Fruit fly (Drosophila melanogaster) whole organism, prepupa: Measurements from ENCODE around the gene mub.

Source experiments
- Blimp-1 ChIP-seq: fragments of 200-800 bp; sonication (Bioruptor generic); optimal IDR thresholded peaks from 3 replicates; lab custom pipeline; 2017; ENCODE audit warnings: missing biosample characterization, missing genetic modification characterization, mild to moderate bottlenecking, moderate library complexity, missing genetic modification reagents
- CG10631 ChIP-seq: fragments of 200-800 bp; sonication (Bioruptor generic); optimal IDR thresholded peaks from 2 replicates; lab custom pipeline; 2016; ENCODE audit warnings: missing biosample characterization, missing genetic modification characterization
- CG10669 ChIP-seq: fragments of 200-800 bp; sonication (Bioruptor generic); optimal IDR thresholded peaks from 3 replicates; lab custom pipeline; 2018; ENCODE audit warnings: missing biosample characterization, mild to moderate bottlenecking, missing genetic modification characterization, moderate library complexity
- CG11294 ChIP-seq: fragments of 200-800 bp; sonication (Bioruptor generic); IDR thresholded peaks from 2 replicates; pipeline ENCODE4 v1.3.6; 2022; ENCODE audit warnings: missing biosample characterization, missing genetic modification characterization
- CG11762 ChIP-seq: fragments of 200-800 bp; sonication (Bioruptor generic); optimal IDR thresholded peaks from 3 replicates; lab custom pipeline; 2016; ENCODE audit warnings: missing biosample characterization, missing genetic modification characterization; ENCODE audit not compliant: insufficient read depth
- CG1621 ChIP-seq: fragments of 200-800 bp; sonication (Bioruptor generic); optimal IDR thresholded peaks from 3 replicates; lab custom pipeline; 2018; ENCODE audit warnings: missing biosample characterization, mild to moderate bottlenecking, missing genetic modification characterization
- CG3032 ChIP-seq: fragments of 200-800 bp; optimal IDR thresholded peaks from 2 replicates; lab custom pipeline; 2019; ENCODE audit warnings: missing biosample characterization, mild to moderate bottlenecking, missing genetic modification characterization, moderate library complexity
- CG31627 ChIP-seq: fragments of 200-800 bp; sonication (Bioruptor generic); optimal IDR thresholded peaks from 3 replicates; lab custom pipeline; 2016; ENCODE audit warnings: missing biosample characterization, missing genetic modification characterization
- CG32006 ChIP-seq: fragments of 200-800 bp; sonication (Bioruptor generic); optimal IDR thresholded peaks from 3 replicates; lab custom pipeline; 2017; ENCODE audit warnings: missing biosample characterization, mild to moderate bottlenecking, missing genetic modification characterization
- CG34406 ChIP-seq: fragments of 200-800 bp; sonication (Bioruptor generic); optimal IDR thresholded peaks from 3 replicates; lab custom pipeline; 2016; ENCODE audit warnings: missing biosample characterization, missing genetic modification characterization
- CG3919 ChIP-seq: fragments of 200-800 bp; sonication (Bioruptor generic); optimal IDR thresholded peaks from 3 replicates; lab custom pipeline; 2016; ENCODE audit warnings: missing biosample characterization, missing genetic modification characterization
- CG4318 ChIP-seq: fragments of 200-800 bp; sonication (Bioruptor generic); optimal IDR thresholded peaks from 3 replicates; lab custom pipeline; 2017; ENCODE audit warnings: missing biosample characterization, mild to moderate bottlenecking, missing genetic modification characterization
- CG6163 ChIP-seq: fragments of 200-800 bp; sonication (Bioruptor generic); IDR thresholded peaks from 3 replicates; pipeline ENCODE4 v1.3.6; 2022; ENCODE audit warnings: missing biosample characterization, missing genetic modification characterization
- CG6792 ChIP-seq: fragments of 200-800 bp; sonication (Bioruptor generic); optimal IDR thresholded peaks from 3 replicates; lab custom pipeline; 2016; ENCODE audit warnings: missing biosample characterization, missing genetic modification characterization
- CG6808 ChIP-seq: fragments of 200-800 bp; sonication (Bioruptor generic); optimal IDR thresholded peaks from 3 replicates; lab custom pipeline; 2017; ENCODE audit warnings: missing biosample characterization, missing genetic modification characterization, mild to moderate bottlenecking, moderate library complexity, missing genetic modification reagents
- CG6854 ChIP-seq: fragments of 200-800 bp; sonication (Bioruptor generic); optimal IDR thresholded peaks from 2 replicates; lab custom pipeline; 2017; ENCODE audit warnings: missing biosample characterization, mild to moderate bottlenecking, missing genetic modification characterization
- Eip75B ChIP-seq: fragments of 200-800 bp; sonication (Bioruptor generic); optimal IDR thresholded peaks from 3 replicates; lab custom pipeline; 2016; ENCODE audit warnings: missing biosample characterization, missing genetic modification characterization
- Eip78C ChIP-seq: fragments of 200-800 bp; sonication (Bioruptor generic); peaks from one replicate; lab custom pipeline; 2016; ENCODE audit warnings: missing biosample characterization, missing genetic modification characterization
- Eip93F ChIP-seq: fragments of 200-800 bp; sonication (Bioruptor generic); optimal IDR thresholded peaks from 2 replicates; lab custom pipeline; 2016; ENCODE audit warnings: missing biosample characterization, mild to moderate bottlenecking, missing genetic modification characterization
- Ets96B ChIP-seq: fragments of 200-800 bp; optimal IDR thresholded peaks from 2 replicates; lab custom pipeline; 2019; ENCODE audit warnings: missing biosample characterization, mild to moderate bottlenecking, missing genetic modification characterization, moderate library complexity
- Gug ChIP-seq: fragments of 200-800 bp; sonication (Bioruptor generic); IDR thresholded peaks from 2 replicates; pipeline ENCODE4 v1.3.6; 2022; ENCODE audit warnings: missing biosample characterization, missing genetic modification characterization
- Hr38 ChIP-seq: sonication (Bioruptor generic); optimal IDR thresholded peaks from 2 replicates; lab custom pipeline; 2016; ENCODE audit warnings: missing biosample characterization, missing genetic modification characterization
- Hr39 ChIP-seq: fragments of 200-800 bp; sonication (Bioruptor generic); optimal IDR thresholded peaks from 2 replicates; lab custom pipeline; 2016; ENCODE audit warnings: missing biosample characterization, missing genetic modification characterization
- Hr4 ChIP-seq: fragments of 200-800 bp; sonication (Bioruptor generic); optimal IDR thresholded peaks from 3 replicates; lab custom pipeline; 2016; ENCODE audit warnings: missing biosample characterization, missing genetic modification characterization
- Lpt ChIP-seq: fragments of 200-800 bp; sonication (Bioruptor generic); optimal IDR thresholded peaks from 3 replicates; lab custom pipeline; 2016; ENCODE audit warnings: missing biosample characterization, missing genetic modification characterization
- Met ChIP-seq: fragments of 200-800 bp; sonication (Bioruptor generic); optimal IDR thresholded peaks from 3 replicates; lab custom pipeline; 2016; ENCODE audit warnings: missing biosample characterization, missing genetic modification characterization
- OdsH ChIP-seq: fragments of 200-800 bp; sonication (Bioruptor generic); optimal IDR thresholded peaks from 3 replicates; lab custom pipeline; 2016; ENCODE audit warnings: missing biosample characterization, missing genetic modification characterization
- Smox ChIP-seq: fragments of 200-800 bp; sonication (Bioruptor generic); optimal IDR thresholded peaks from 3 replicates; lab custom pipeline; 2016; ENCODE audit warnings: missing biosample characterization, missing genetic modification characterization
- Sox102F ChIP-seq: fragments of 200-800 bp; sonication (Bioruptor generic); optimal IDR thresholded peaks from 2 replicates; lab custom pipeline; 2016; ENCODE audit warnings: missing biosample characterization, mild to moderate bottlenecking, missing genetic modification characterization
- Sox14 ChIP-seq: fragments of 200-800 bp; sonication (Bioruptor generic); optimal IDR thresholded peaks from 3 replicates; lab custom pipeline; 2016; ENCODE audit warnings: missing biosample characterization, missing genetic modification characterization
- Sox15 ChIP-seq: fragments of 200-800 bp; sonication (Bioruptor generic); optimal IDR thresholded peaks from 3 replicates; lab custom pipeline; 2016; ENCODE audit warnings: missing biosample characterization, missing genetic modification characterization
- achi ChIP-seq: fragments of 200-800 bp; sonication (Bioruptor generic); optimal IDR thresholded peaks from 3 replicates; lab custom pipeline; 2016; ENCODE audit warnings: missing biosample characterization, missing genetic modification characterization
- cyc ChIP-seq: fragments of 200-800 bp; sonication (Bioruptor generic); optimal IDR thresholded peaks from 3 replicates; lab custom pipeline; 2016; ENCODE audit warnings: missing biosample characterization, missing genetic modification characterization
- dsx ChIP-seq: fragments of 200-800 bp; optimal IDR thresholded peaks from 3 replicates; lab custom pipeline; 2019; ENCODE audit warnings: missing biosample characterization, mild to moderate bottlenecking, missing genetic modification characterization, moderate library complexity; ENCODE audit not compliant: poor library complexity, severe bottlenecking
- eg ChIP-seq: fragments of 200-800 bp; sonication (Bioruptor generic); IDR thresholded peaks from 3 replicates; pipeline ENCODE4 v1.3.6; 2022; ENCODE audit warnings: missing biosample characterization, missing genetic modification characterization
- esn ChIP-seq: fragments of 200-800 bp; sonication (Bioruptor generic); optimal IDR thresholded peaks from 2 replicates; lab custom pipeline; 2016; ENCODE audit warnings: missing biosample characterization, mild to moderate bottlenecking, missing genetic modification characterization, moderate library complexity
- fd59A ChIP-seq: fragments of 200-800 bp; sonication (Bioruptor generic); optimal IDR thresholded peaks from 2 replicates; lab custom pipeline; 2017; ENCODE audit warnings: missing biosample characterization, mild to moderate bottlenecking, missing genetic modification characterization, missing genetic modification reagents
- lz ChIP-seq: fragments of 200-800 bp; sonication (Bioruptor generic); optimal IDR thresholded peaks from 3 replicates; lab custom pipeline; 2016; ENCODE audit warnings: missing biosample characterization, missing genetic modification characterization
- net ChIP-seq: fragments of 200-800 bp; sonication (Bioruptor generic); optimal IDR thresholded peaks from 3 replicates; lab custom pipeline; 2016; ENCODE audit warnings: missing biosample characterization, missing genetic modification characterization
- pdm3 ChIP-seq: fragments of 200-800 bp; sonication (Bioruptor generic); optimal IDR thresholded peaks from 3 replicates; lab custom pipeline; 2016; ENCODE audit warnings: missing biosample characterization, missing genetic modification characterization
- spab ChIP-seq: fragments of 200-800 bp; sonication (Bioruptor generic); optimal IDR thresholded peaks from 2 replicates; lab custom pipeline; 2017; ENCODE audit warnings: missing biosample characterization, mild to moderate bottlenecking, missing genetic modification characterization, missing genetic modification reagents
- ss ChIP-seq, 2 experiments: fragments of 200-800 bp; sonication (Bioruptor generic); optimal IDR thresholded peaks; 2 replicates in 1 of 2; 3 replicates in 1 of 2; lab custom pipeline; 2017 to 2018; ENCODE audit warnings: mild to moderate bottlenecking in 2 of 2, missing biosample characterization in 2 of 2, missing genetic modification characterization in 2 of 2, moderate library complexity in 1 of 2
- svp ChIP-seq: fragments of 200-800 bp; sonication (Bioruptor generic); peaks from one replicate; lab custom pipeline; 2016; ENCODE audit warnings: missing biosample characterization, missing genetic modification characterization
- topi ChIP-seq: fragments of 200-800 bp; sonication (Bioruptor generic); optimal IDR thresholded peaks from 3 replicates; lab custom pipeline; 2016; ENCODE audit warnings: missing biosample characterization, missing genetic modification characterization
- vri ChIP-seq: fragments of 200-800 bp; sonication (Bioruptor generic); optimal IDR thresholded peaks from 3 replicates; lab custom pipeline; 2016; ENCODE audit warnings: missing biosample characterization, mild to moderate bottlenecking, missing genetic modification characterization

mub gene

dm6 chr3L:21880398-21880810, 35.8 kb downstream of the mub start (continued):
- TF ChIP-seq Hr38 (GFP tag; lab: Kevin White, UChicago): peak; percentile 78
- TF ChIP-seq Sox14 (GFP tag; lab: Kevin White, UChicago): peak; percentile 99
- peak; percentile 97 for TF ChIP-seq Gug (GFP tag; lab: Robert Waterston, UW)
- peak; percentile 99 for TF ChIP-seq pdm3 (GFP tag; lab: Kevin White, UChicago)
- TF ChIP-seq esn (GFP tag; lab: Kevin White, UChicago): peak; percentile 99
- peak; percentile 86 for TF ChIP-seq CG4318 (GFP tag; lab: Kevin White, UChicago)
- peak; percentile 99 for TF ChIP-seq Sox102F
- TF ChIP-seq CG6792 (GFP tag; lab: Kevin White, UChicago): peak; percentile 99

- TF ChIP-seq Met (GFP tag; lab: Kevin White, UChicago) (peak; percentile 7), CG34406 (GFP tag; lab: Kevin White, UChicago) (no peak), Eip75B (GFP tag; lab: Kevin White, UChicago) (no peak), Smox (GFP tag; lab: Kevin White, UChicago) (no peak), CG11762 (no peak), Eip78C (GFP tag; lab: Kevin White, UChicago) (peak; percentile 81), Hr4 (peak; percentile 12), svp (GFP tag; lab: Kevin White, UChicago) (peak; percentile 34)
Measured at dm6 chr3L:21882075-21882474, 37.5 kb downstream of the mub start.

dm6 chr3L:21883011-21883618, 38.5 kb downstream of the mub start:
- TF ChIP-seq dsx (GFP tag; lab: Kevin White, UChicago): peak; percentile 97
- no peak for TF ChIP-seq lz
- peak; percentile 52; the same call in 2 of the 3 replicates for TF ChIP-seq CG6163 (GFP tag; lab: Robert Waterston, UW)
- TF ChIP-seq Lpt (GFP tag; lab: Kevin White, UChicago): peak; percentile 36
- TF ChIP-seq svp (GFP tag; lab: Kevin White, UChicago): peak; percentile 84
- TF ChIP-seq, all 60 proteins: peak for 4

- TF ChIP-seq achi (GFP tag; lab: Kevin White, UChicago) (peak; percentile 86), Sox15 (peak; percentile 69), dsx (GFP tag; lab: Kevin White, UChicago) (no peak), CG1621 (peak; percentile 73), OdsH (GFP tag; lab: Kevin White, UChicago) (peak; percentile 89), Ets96B (tag; lab: Kevin White, UChicago) (peak; percentile 86), CG6854 (GFP tag; lab: Kevin White, UChicago) (no peak), CG3032 (peak; percentile 83), vri (GFP tag; lab: Kevin White, UChicago) (peak; percentile 25), CG11294 (GFP tag; lab: Robert Waterston, UW) (peak; percentile 43; the same call in 1 of the 2 replicates), CG3919 (GFP tag; lab: Kevin White, UChicago) (peak; percentile 87), CG6163 (GFP tag; lab: Robert Waterston, UW) (peak; percentile 32; the same call in 1 of the 3 replicates), Blimp-1 (GFP tag; lab: Kevin White, UChicago) (peak; percentile 9), CG6792 (GFP tag; lab: Kevin White, UChicago) (peak; percentile 86), CG31627 (GFP tag; lab: Kevin White, UChicago) (peak; percentile 76), spab (peak; percentile 87), Hr39 (GFP tag; lab: Kevin White, UChicago) (peak; percentile 81), cyc (GFP tag; lab: Kevin White, UChicago) (peak; percentile 69), CG6808 (GFP tag; lab: Kevin White, UChicago) (peak; percentile 89), Gug (GFP tag; lab: Robert Waterston, UW) (0 out of 2 replicates have a peak, but pooled peaks have one; percentile 9), Sox14 (GFP tag; lab: Kevin White, UChicago) (peak; percentile 88), net (GFP tag; lab: Kevin White, UChicago) (peak; percentile 82), topi (GFP tag; lab: Kevin White, UChicago) (peak; percentile 77), CG32006 (peak; percentile 93), ss (GFP tag; optimal IDR thresholded peaks at IDR 0.05; lab: Kevin White, UChicago) (peak; percentile 72 to 79), CG10669 (GFP tag; lab: Kevin White, UChicago) (peak; percentile 76), fd59A (peak; percentile 88), CG10631 (GFP tag; lab: Kevin White, UChicago) (peak; percentile 93), eg (peak; percentile 76; the same call in 2 of the 3 replicates), Eip93F (GFP tag; lab: Kevin White, UChicago) (peak; percentile 16)
Measured at dm6 chr3L:21883619-21884015, 39.0 kb downstream of the mub start.
